Worm (Caenorhabditis elegans) whole organism, midembryonic: ENCODE results near the gene F09G8.10.
A peak's percentile ranks its signal among the peaks of the same experiment; 100 is the strongest.

Experiments used
- T22C8.4 ChIP-seq: fragments of 200-800 bp; sonication (Bioruptor generic); IDR thresholded peaks from 2 replicates; pipeline ENCODE4 v1.3.6; 2022; ENCODE audit warnings: missing genetic modification characterization, missing compliant biosample characterization
- cog-1 ChIP-seq: sonication (generic microtip); optimal IDR thresholded peaks from 2 replicates; lab custom pipeline; 2016; ENCODE audit warnings: missing genetic modification characterization, missing compliant biosample characterization
- flt-1 ChIP-seq: fragments of 200-800 bp; sonication (Bioruptor generic); IDR thresholded peaks from 2 replicates; pipeline ENCODE4 v1.3.6; 2022; ENCODE audit warnings: missing genetic modification characterization, missing compliant biosample characterization
- klf-2 ChIP-seq: fragments of 200-800 bp; sonication (Bioruptor generic); conservative IDR thresholded peaks from 2 replicates; pipeline ENCODE4 v1.3.6; 2022; ENCODE audit warnings: missing genetic modification reagents, missing genetic modification characterization, missing compliant biosample characterization
- med-1 ChIP-seq: sonication (generic microtip); optimal IDR thresholded peaks from 2 replicates; lab custom pipeline; 2017; ENCODE audit warnings: missing genetic modification characterization, mild to moderate bottlenecking, missing compliant biosample characterization, antibody characterized with exemption, missing genetic modification reagents; ENCODE audit not compliant: insufficient read depth
- ref-1 ChIP-seq: fragments of 200-800 bp; sonication (Bioruptor generic); conservative IDR thresholded peaks from 2 replicates; pipeline ENCODE4 v1.3.6; 2022; ENCODE audit warnings: missing genetic modification reagents, missing genetic modification characterization, missing compliant biosample characterization
- tab-1 ChIP-seq: fragments of 200-800 bp; sonication (Bioruptor generic); IDR thresholded peaks from 2 replicates; pipeline ENCODE4 v1.3.6; 2022; ENCODE audit warnings: missing genetic modification characterization, missing compliant biosample characterization
- ztf-23 ChIP-seq: fragments of 200-800 bp; sonication (Bioruptor generic); IDR thresholded peaks from 2 replicates; pipeline ENCODE4 v1.3.6; 2022; ENCODE audit warnings: missing genetic modification reagents, missing genetic modification characterization, missing compliant biosample characterization
- ztf-29 ChIP-seq: fragments of 200-800 bp; sonication (Bioruptor generic); IDR thresholded peaks from 2 replicates; pipeline ENCODE4 v1.3.6; 2022; ENCODE audit warnings: missing genetic modification reagents, missing genetic modification characterization, missing compliant biosample characterization

The F09G8.10 gene

DNA sequence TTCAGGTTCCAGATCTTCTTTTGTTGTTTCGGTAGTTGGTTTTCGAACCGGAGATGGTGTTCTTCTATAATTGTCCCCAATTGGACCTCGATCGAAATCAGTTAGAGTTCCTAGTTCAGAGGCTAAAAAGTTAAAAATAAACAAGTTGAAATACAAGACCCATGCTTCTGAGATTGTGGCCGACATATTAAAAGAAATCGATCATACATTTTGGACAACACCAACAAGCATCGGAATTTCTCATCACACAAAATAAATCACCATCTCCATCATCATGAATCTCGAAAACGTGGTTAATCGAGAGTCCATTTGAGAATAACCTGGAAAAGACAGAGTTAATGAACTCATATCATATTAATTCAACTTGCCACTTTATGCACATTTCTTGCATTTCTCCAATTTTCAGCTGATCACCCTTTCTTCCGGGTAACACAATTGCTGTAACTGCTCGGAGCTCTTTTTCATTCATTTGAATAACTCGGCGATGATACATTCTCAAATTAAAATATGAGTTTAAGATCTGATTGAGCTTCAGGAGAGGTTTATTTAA lies at the start of gene F09G8.10, which contains the start of gene mps-4:
TSS of gene F09G8.10 (minus strand) at position 500 of the 550 bp plus-strand sequence.
TSS of gene mps-4 (minus strand) at position 101 of the 550 bp plus-strand sequence.
- TF ChIP-seq klf-2 (GFP tag; lab: Robert Waterston, UW) (no peak), ztf-29 (GFP tag; lab: Robert Waterston, UW) (no peak)

- no peak for TF ChIP-seq cog-1
- TF ChIP-seq T22C8.4 = no peak
Measured at ce11 chrIII:8321225-8321624, 49.2 kb upstream of the F09G8.10 start.

- no peak for TF ChIP-seq klf-2 (GFP tag; lab: Robert Waterston, UW)
Measured at ce11 chrIII:8320183-8320582, 48.2 kb upstream of the F09G8.10 start, which contains the start of gene F10E9.10. Gene F10E9.10, minus strand, starts transcription at chrIII:8320283.

ce11 chrIII:8319100-8319499 lies 47.1 kb upstream of the F09G8.10 start, which contains the start of gene F10E9.11:
Gene F10E9.11, minus strand, starts transcription at chrIII:8319260.
- no peak for TF ChIP-seq ref-1 (GFP tag; lab: Robert Waterston, UW)
- peak; percentile 81 for TF ChIP-seq flt-1 (GFP tag; lab: Robert Waterston, UW)
- TF ChIP-seq med-1 (GFP tag; lab: Kevin White, UChicago) = no peak
- TF ChIP-seq klf-2 (GFP tag; lab: Robert Waterston, UW) = peak; percentile 62; the same call in 1 of the 2 replicates
- TF ChIP-seq cog-1 = peak; percentile 63
- TF ChIP-seq ztf-29 (GFP tag; lab: Robert Waterston, UW) = no peak
- no peak for TF ChIP-seq tab-1 (GFP tag; lab: Robert Waterston, UW)
- TF ChIP-seq ztf-23 (GFP tag; lab: Robert Waterston, UW) = peak; percentile 79; the same call in 1 of the 2 replicates
- no peak for TF ChIP-seq T22C8.4

DNA sequence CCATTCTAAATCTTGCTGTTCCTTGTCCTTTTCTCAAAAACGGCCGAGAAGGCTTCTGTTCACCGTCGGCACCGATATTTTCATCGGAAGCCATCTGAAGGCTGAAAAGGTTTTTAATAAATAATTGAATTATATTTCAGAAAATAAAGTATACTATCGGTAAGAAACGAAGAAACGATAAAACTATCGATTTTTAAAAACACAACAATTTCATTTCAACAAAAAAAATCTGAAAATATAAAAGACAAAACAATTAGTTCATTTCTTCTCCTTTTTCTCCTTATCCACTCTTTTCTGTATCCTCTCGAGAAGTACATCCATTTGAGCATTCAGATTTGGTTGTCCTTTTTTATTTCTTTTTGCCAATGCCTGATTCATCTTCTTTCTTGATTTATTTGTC lies 46.5 kb upstream of the F09G8.10 start, which contains the start of gene sas-4:
TSS of gene sas-4 (minus strand) at position 101 of the 400 bp plus-strand sequence.
- TF ChIP-seq T22C8.4 (no peak), ref-1 (GFP tag; lab: Robert Waterston, UW) (no peak), flt-1 (GFP tag; lab: Robert Waterston, UW) (no peak), tab-1 (GFP tag; lab: Robert Waterston, UW) (no peak), ztf-23 (GFP tag; lab: Robert Waterston, UW) (no peak), med-1 (GFP tag; lab: Kevin White, UChicago) (no peak), ztf-29 (GFP tag; lab: Robert Waterston, UW) (no peak), klf-2 (GFP tag; lab: Robert Waterston, UW) (no peak), cog-1 (no peak)

DNA sequence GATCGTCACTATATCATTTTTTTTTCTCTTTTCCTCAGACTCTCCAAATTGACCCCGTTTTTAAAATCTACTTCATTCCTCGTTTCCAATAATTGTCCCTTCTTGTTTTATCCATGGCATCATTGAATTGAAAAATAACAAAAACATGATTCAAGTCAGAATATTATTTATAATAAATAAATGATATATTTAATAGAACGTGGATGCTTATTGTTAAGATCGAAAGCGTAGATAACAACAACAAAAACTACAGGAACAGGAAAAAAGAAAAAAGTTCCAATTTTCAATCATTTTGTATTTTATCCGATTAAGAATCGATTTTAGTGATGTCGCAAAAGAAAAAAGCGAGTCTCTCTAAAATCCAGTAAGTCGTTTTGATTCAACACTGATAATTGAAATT lies 40.4 kb upstream of the F09G8.10 start, which contains the start of gene F10E9.2:
TSS of gene F10E9.2 (plus strand) at position 301 of the 400 bp plus-strand sequence.
- TF ChIP-seq flt-1 (GFP tag; lab: Robert Waterston, UW) = no peak
- no peak for TF ChIP-seq med-1 (GFP tag; lab: Kevin White, UChicago)
- TF ChIP-seq T22C8.4 = no peak

- TF ChIP-seq ref-1 (GFP tag; lab: Robert Waterston, UW) = no peak
- no peak for TF ChIP-seq flt-1 (GFP tag; lab: Robert Waterston, UW)
- TF ChIP-seq T22C8.4 = no peak
- TF ChIP-seq klf-2 (GFP tag; lab: Robert Waterston, UW) = no peak
- no peak for TF ChIP-seq tab-1 (GFP tag; lab: Robert Waterston, UW)
- no peak for TF ChIP-seq cog-1
- TF ChIP-seq ztf-23 (GFP tag; lab: Robert Waterston, UW) = no peak
- TF ChIP-seq ztf-29 (GFP tag; lab: Robert Waterston, UW) = no peak
- TF ChIP-seq med-1 (GFP tag; lab: Kevin White, UChicago) = no peak
Measured at ce11 chrIII:8310239-8311057, 38.5 kb upstream of the F09G8.10 start, which contains the start of gene F10E9.3. Gene F10E9.3, plus strand, starts transcription at chrIII:8311007.

DNA sequence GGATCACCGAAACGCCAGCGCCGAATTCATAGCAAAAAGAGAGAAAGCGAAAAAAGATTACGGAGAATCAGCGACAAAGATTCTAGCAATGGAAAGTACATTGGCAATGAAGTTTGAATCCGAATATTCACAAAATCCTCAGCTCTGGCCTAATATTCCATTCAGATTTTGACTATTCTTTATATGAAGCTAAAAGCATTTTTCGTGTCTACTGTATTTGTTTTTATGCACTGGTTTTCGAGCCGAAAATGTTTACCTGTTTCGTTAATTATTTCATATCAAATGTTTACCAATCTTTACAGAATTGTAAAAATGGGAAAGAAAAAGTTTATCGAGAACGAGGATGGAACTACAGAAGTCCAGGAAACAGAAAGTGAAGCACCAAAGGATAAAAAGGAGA lies 36.3 kb upstream of the F09G8.10 start, which contains the start of gene F10E9.4:
TSS of gene F10E9.4 (plus strand) at position 301 of the 400 bp plus-strand sequence.
- TF ChIP-seq T22C8.4 (no peak), med-1 (GFP tag; lab: Kevin White, UChicago) (no peak), ztf-29 (GFP tag; lab: Robert Waterston, UW) (no peak), klf-2 (GFP tag; lab: Robert Waterston, UW) (no peak), ref-1 (GFP tag; lab: Robert Waterston, UW) (no peak), tab-1 (GFP tag; lab: Robert Waterston, UW) (no peak), flt-1 (GFP tag; lab: Robert Waterston, UW) (no peak), ztf-23 (GFP tag; lab: Robert Waterston, UW) (no peak), cog-1 (no peak)

DNA sequence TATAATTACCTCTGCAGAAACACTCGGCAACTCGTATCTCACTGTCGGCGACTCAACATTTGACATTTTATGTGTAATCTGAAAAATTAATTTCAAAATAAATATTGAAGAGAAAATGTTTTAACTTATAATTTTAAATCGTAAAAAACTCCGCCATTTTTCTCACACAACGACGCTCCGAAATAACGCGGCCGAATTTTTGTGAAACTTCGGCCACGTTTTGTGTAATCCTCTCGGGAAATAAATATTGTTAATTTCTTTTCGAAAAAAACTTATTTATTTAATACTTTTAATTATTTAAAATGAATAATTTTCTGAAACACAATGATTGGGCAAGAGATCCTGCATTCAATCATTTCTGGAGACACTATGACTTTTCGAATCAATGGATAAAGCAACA lies 35.4 kb upstream of the F09G8.10 start, which contains the start of the genes F10E9.7 and F10E9.5:
TSS of gene F10E9.7 (minus strand) at position 86 of the 400 bp plus-strand sequence.
TSS of gene F10E9.5 (plus strand) at position 237 of the 400 bp plus-strand sequence.
- TF ChIP-seq klf-2 (GFP tag; lab: Robert Waterston, UW) (0 out of 2 replicates have a peak, but pooled peaks have one; percentile 40), ref-1 (GFP tag; lab: Robert Waterston, UW) (no peak), flt-1 (GFP tag; lab: Robert Waterston, UW) (peak; percentile 71; the same call in 1 of the 2 replicates), med-1 (GFP tag; lab: Kevin White, UChicago) (no peak), tab-1 (GFP tag; lab: Robert Waterston, UW) (no peak), ztf-23 (GFP tag; lab: Robert Waterston, UW) (peak; percentile 73; the same call in 1 of the 2 replicates), ztf-29 (GFP tag; lab: Robert Waterston, UW) (no peak), cog-1 (peak; percentile 40), T22C8.4 (no peak)
